Worm (Caenorhabditis elegans): ENCODE results near the gene glb-9.

glb-9 gene

ce11 chrII:7478487-7479234 is 40.5 kb downstream of the glb-9 start, which contains the start of the genes aka-1 and ubc-6 (continued):
- TF ChIP-seq C38D4.7 (GFP tag; optimal IDR thresholded peaks at IDR 0.05) (no peak), rnt-1 (tag; optimal IDR thresholded peaks at IDR 0.05) (peak; percentile 86), ceh-48 (tag; optimal IDR thresholded peaks at IDR 0.05) (no peak), ceh-45 (GFP tag; IDR thresholded peaks at IDR 0.05) (peak; percentile 44; the same call in 1 of the 2 replicates), pha-4 (tag; optimal IDR thresholded peaks at IDR 0.05) (no peak), elt-4 (tag; optimal IDR thresholded peaks at IDR 0.05) (no peak), F13H6.1 (tag; optimal IDR thresholded peaks at IDR 0.05) (peak; percentile 55), nfya-1 (tag; optimal IDR thresholded peaks at IDR 0.05) (peak; percentile 64), pat-9 (tag; optimal IDR thresholded peaks at IDR 0.05) (no peak), ceh-30 (tag; optimal IDR thresholded peaks at IDR 0.05) (no peak), lin-11 (tag; optimal IDR thresholded peaks at IDR 0.05) (no peak), ceh-2 (tag; optimal IDR thresholded peaks at IDR 0.05) (peak; percentile 54), zip-5 (tag; optimal IDR thresholded peaks at IDR 0.05) (peak; percentile 31), madf-2 (tag; optimal IDR thresholded peaks at IDR 0.05) (peak; percentile 38), dmd-4 (tag; optimal IDR thresholded peaks at IDR 0.05; ENCODE audit: borderline replicate concordance) (peak; percentile 63), ref-2 (tag; optimal IDR thresholded peaks at IDR 0.05) (peak; percentile 84), K02D7.2 (tag; optimal IDR thresholded peaks at IDR 0.05) (no peak), ets-4 (tag; optimal IDR thresholded peaks at IDR 0.05) (peak; percentile 49), hlh-8 (tag; optimal IDR thresholded peaks at IDR 0.05) (peak; percentile 53), tbx-7 (tag; optimal IDR thresholded peaks at IDR 0.05) (peak; percentile 55), mec-3 (tag; optimal IDR thresholded peaks at IDR 0.05; ENCODE audit: borderline replicate concordance) (no peak), unc-3 (GFP tag; conservative IDR thresholded peaks at IDR 0.05) (0 out of 2 replicates have a peak, but pooled peaks have one; percentile 17), unc-3 (tag; optimal IDR thresholded peaks at IDR 0.05) (no peak), odd-2 (tag; optimal IDR thresholded peaks at IDR 0.05) (no peak)

DNA sequence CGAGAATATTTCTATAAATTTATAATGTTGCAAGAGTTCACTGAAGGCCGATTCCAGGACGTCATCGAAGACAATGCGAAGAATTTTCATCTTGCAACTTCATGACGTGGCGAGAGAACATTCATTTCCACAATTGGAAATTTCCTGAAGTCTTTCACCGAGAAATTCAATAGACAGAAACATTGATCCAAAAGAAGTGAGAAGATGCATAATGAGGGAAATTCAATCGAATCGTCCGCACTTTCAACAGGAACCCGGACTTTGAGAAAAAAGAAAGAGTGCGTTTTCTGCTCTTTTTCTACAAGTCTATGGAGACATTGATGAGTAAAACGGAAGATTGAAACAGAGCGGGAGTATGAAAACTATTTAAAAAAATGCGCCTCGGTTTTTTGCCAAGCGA is 49.8 kb downstream of the glb-9 start:
- TF ChIP-seq hlh-6 (tag; optimal IDR thresholded peaks at IDR 0.05) (no peak), unc-3 (GFP tag; conservative IDR thresholded peaks at IDR 0.05) (no peak), unc-3 (tag; optimal IDR thresholded peaks at IDR 0.05) (no peak), hlh-13 (GFP tag; optimal IDR thresholded peaks at IDR 0.05) (no peak), ceh-19 (GFP tag; optimal IDR thresholded peaks at IDR 0.05) (no peak), syd-9 (tag; optimal IDR thresholded peaks at IDR 0.05) (no peak), pqm-1 (tag; optimal IDR thresholded peaks at IDR 0.05) (no peak), unc-42 (tag; optimal IDR thresholded peaks at IDR 0.05) (peak; percentile 64), ref-2 (tag; optimal IDR thresholded peaks at IDR 0.05) (no peak)

DNA sequence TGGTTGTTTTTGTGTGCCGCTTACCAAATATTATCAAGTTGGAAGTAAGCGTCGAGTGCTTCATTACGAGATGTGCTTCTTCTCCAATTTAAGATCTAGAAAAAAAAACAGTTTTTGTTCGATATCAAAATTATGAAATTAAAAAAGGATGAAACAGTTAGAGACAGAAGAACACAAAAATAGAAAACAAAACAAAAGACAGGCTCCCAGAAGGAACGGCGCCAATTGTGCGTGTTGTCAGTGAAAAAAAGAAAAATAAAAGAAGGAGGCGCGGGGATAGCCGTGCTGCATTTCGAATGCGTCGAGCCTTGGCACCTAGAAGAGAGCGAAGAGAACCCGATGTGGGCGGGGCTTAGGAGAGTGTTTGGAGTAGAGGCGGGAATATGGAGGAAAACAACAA is 53.6 kb downstream of the glb-9 start, which contains the start of gene sro-1:
TSS of gene sro-1 (minus strand) at position 101 of the 400 bp plus-strand sequence.
- TF ChIP-seq pqm-1 (tag; optimal IDR thresholded peaks at IDR 0.05) (no peak), ceh-2 (tag; optimal IDR thresholded peaks at IDR 0.05) (no peak), ceh-18 (tag; optimal IDR thresholded peaks at IDR 0.05) (no peak), ets-4 (tag; optimal IDR thresholded peaks at IDR 0.05) (no peak), ama-1 (optimal IDR thresholded peaks at IDR 0.05) (no peak), nhr-232 (tag; optimal IDR thresholded peaks at IDR 0.05) (no peak), C38D4.7 (GFP tag; optimal IDR thresholded peaks at IDR 0.05) (no peak), eyg-1 (tag; optimal IDR thresholded peaks at IDR 0.05) (no peak), pros-1 (tag; optimal IDR thresholded peaks at IDR 0.05) (no peak), elt-4 (tag; optimal IDR thresholded peaks at IDR 0.05) (no peak), ceh-9 (tag; optimal IDR thresholded peaks at IDR 0.05) (no peak), hlh-30 (tag; optimal IDR thresholded peaks at IDR 0.05; ENCODE audit: insufficient read depth) (no peak), T23F11.4 (GFP tag; optimal IDR thresholded peaks at IDR 0.05) (no peak), lin-11 (tag; optimal IDR thresholded peaks at IDR 0.05) (no peak), C08G9.2 (tag; optimal IDR thresholded peaks at IDR 0.05) (no peak), ceh-48 (tag; optimal IDR thresholded peaks at IDR 0.05) (no peak)
